Fruit fly (Drosophila melanogaster) whole organism, embryonic: Measurements from ENCODE around the gene CG3165.

Experiments used
- B-H2 ChIP-seq: fragments of 200-800 bp; sonication (Bioruptor generic); optimal IDR thresholded peaks from 2 replicates; lab custom pipeline; 2018; ENCODE audit warnings: missing biosample characterization, mild to moderate bottlenecking, missing genetic modification characterization
- Blimp-1 ChIP-seq: fragments of 200-800 bp; sonication (Bioruptor generic); optimal IDR thresholded peaks from 3 replicates; lab custom pipeline; 2018; ENCODE audit warnings: missing biosample characterization, missing genetic modification characterization, mild to moderate bottlenecking, moderate library complexity, missing genetic modification reagents
- CG11093 ChIP-seq: fragments of 200-800 bp; sonication (Bioruptor generic); IDR thresholded peaks from 3 replicates; pipeline ENCODE4 v1.3.6; 2022; ENCODE audit warnings: missing biosample characterization, missing genetic modification characterization
- CG11695 ChIP-seq: fragments of 200-800 bp; sonication (Bioruptor generic); IDR thresholded peaks from 3 replicates; pipeline ENCODE4 v1.3.6; 2022; ENCODE audit warnings: missing biosample characterization, missing genetic modification characterization
- CG1233 ChIP-seq: fragments of 200-800 bp; sonication (Bioruptor generic); optimal IDR thresholded peaks from 4 replicates; lab custom pipeline; 2018; ENCODE audit warnings: missing biosample characterization, mild to moderate bottlenecking, missing genetic modification characterization
- CG12391 ChIP-seq: fragments of 200-800 bp; sonication (Bioruptor generic); optimal IDR thresholded peaks from 3 replicates; lab custom pipeline; 2018; ENCODE audit warnings: missing biosample characterization, mild to moderate bottlenecking, missing genetic modification characterization, moderate library complexity
- CG13287 ChIP-seq: fragments of 200-800 bp; sonication (Bioruptor generic); IDR thresholded peaks from 2 replicates; pipeline ENCODE4 v1.3.6; 2022; ENCODE audit warnings: missing biosample characterization, missing genetic modification characterization; ENCODE audit not compliant: partially characterized antibody
- CG13624 ChIP-seq: fragments of 200-800 bp; sonication (Bioruptor generic); optimal IDR thresholded peaks from 2 replicates; lab custom pipeline; 2016; ENCODE audit warnings: missing biosample characterization, missing genetic modification characterization
- CG14667 ChIP-seq: fragments of 200-800 bp; sonication (Bioruptor generic); IDR thresholded peaks from 2 replicates; pipeline ENCODE4 v1.3.6; 2022; ENCODE audit warnings: missing biosample characterization, missing genetic modification characterization
- CG15073 ChIP-seq: fragments of 200-800 bp; sonication (Bioruptor generic); optimal IDR thresholded peaks from 2 replicates; lab custom pipeline; 2016; ENCODE audit warnings: missing biosample characterization, missing genetic modification characterization
- CG15479 ChIP-seq: fragments of 200-800 bp; sonication (Bioruptor generic); optimal IDR thresholded peaks from 3 replicates; lab custom pipeline; 2019; ENCODE audit warnings: missing biosample characterization, mild to moderate bottlenecking, missing genetic modification characterization, moderate library complexity
- CG1603 ChIP-seq: fragments of 200-800 bp; sonication (Bioruptor generic); optimal IDR thresholded peaks from 2 replicates; lab custom pipeline; 2019; ENCODE audit warnings: missing biosample characterization, mild to moderate bottlenecking, missing genetic modification characterization, moderate library complexity
- CG1832 ChIP-seq: fragments of 200-800 bp; sonication (Bioruptor generic); optimal IDR thresholded peaks from 2 replicates; lab custom pipeline; 2017; ENCODE audit warnings: missing biosample characterization, mild to moderate bottlenecking, missing genetic modification characterization, inconsistent platforms
- CG2202 ChIP-seq: fragments of 200-800 bp; sonication (Bioruptor generic); optimal IDR thresholded peaks from 2 replicates; lab custom pipeline; 2018; ENCODE audit warnings: missing biosample characterization, mild to moderate bottlenecking, missing genetic modification characterization
- CG32532 ChIP-seq: fragments of 200-800 bp; sonication (Bioruptor generic); IDR thresholded peaks from 2 replicates; pipeline ENCODE4 v1.3.6; 2022; ENCODE audit warnings: missing biosample characterization, missing genetic modification characterization
- CG3995 ChIP-seq: fragments of 200-800 bp; sonication (Bioruptor generic); optimal IDR thresholded peaks from 3 replicates; lab custom pipeline; 2016; ENCODE audit warnings: missing biosample characterization, missing genetic modification characterization
- CG7372 ChIP-seq: fragments of 200-800 bp; sonication (Bioruptor generic); IDR thresholded peaks from 2 replicates; pipeline ENCODE4 v1.3.6; 2022; ENCODE audit warnings: missing biosample characterization, missing genetic modification characterization
- CG7745 ChIP-seq: fragments of 200-800 bp; sonication (Bioruptor generic); optimal IDR thresholded peaks from 2 replicates; lab custom pipeline; 2018; ENCODE audit warnings: missing biosample characterization, mild to moderate bottlenecking, missing genetic modification characterization, moderate library complexity
- CG8089 ChIP-seq: fragments of 200-800 bp; sonication (Bioruptor generic); optimal IDR thresholded peaks from 3 replicates; lab custom pipeline; 2016; ENCODE audit warnings: missing biosample characterization, missing genetic modification characterization
- CG8388 ChIP-seq: fragments of 200-800 bp; sonication (Bioruptor generic); optimal IDR thresholded peaks from 2 replicates; lab custom pipeline; 2019; ENCODE audit warnings: missing biosample characterization, mild to moderate bottlenecking, missing genetic modification characterization, moderate library complexity
- CG8478 ChIP-seq: fragments of >200 bp; optimal IDR thresholded peaks from 2 replicates; lab custom pipeline; 2018
- CTCF ChIP-seq: fragments of 200-800 bp; sonication (Bioruptor generic); optimal IDR thresholded peaks from 2 replicates; lab custom pipeline; 2017; ENCODE audit warnings: missing biosample characterization, mild to moderate bottlenecking, missing genetic modification characterization, moderate library complexity
- CrebB ChIP-seq: fragments of 200-800 bp; sonication (Bioruptor generic); optimal IDR thresholded peaks from 3 replicates; lab custom pipeline; 2018; ENCODE audit warnings: missing biosample characterization, mild to moderate bottlenecking, missing genetic modification characterization
- Doc2 ChIP-seq: fragments of 200-800 bp; sonication (Bioruptor generic); IDR thresholded peaks from 2 replicates; pipeline ENCODE4 v1.3.6; 2022; ENCODE audit warnings: missing biosample characterization, missing genetic modification characterization
- Eip74EF ChIP-seq, 2 experiments: fragments of 200-800 bp in 1 of 2; fragments of >200 bp in 1 of 2; sonication (Bioruptor generic) in 1 of 2; optimal IDR thresholded peaks; 2 replicates each; lab custom pipeline; 2017 to 2019; ENCODE audit warnings: missing biosample characterization in 2 of 2, missing genetic modification characterization in 2 of 2, mild to moderate bottlenecking in 1 of 2, moderate library complexity in 1 of 2
- Elba2 ChIP-seq: fragments of 200-800 bp; sonication (Bioruptor generic); optimal IDR thresholded peaks from 3 replicates; lab custom pipeline; 2016; ENCODE audit warnings: missing biosample characterization, missing genetic modification characterization
- Ets97D ChIP-seq: fragments of 200-800 bp; sonication (Bioruptor generic); optimal IDR thresholded peaks from 3 replicates; lab custom pipeline; 2016; ENCODE audit warnings: missing biosample characterization, missing genetic modification characterization
- HHEX ChIP-seq: fragments of 200-800 bp; sonication (Bioruptor generic); optimal IDR thresholded peaks from 3 replicates; lab custom pipeline; 2017; ENCODE audit warnings: missing biosample characterization, mild to moderate bottlenecking, missing genetic modification characterization, missing genetic modification reagents
- HLH54F ChIP-seq: fragments of 200-800 bp; sonication (Bioruptor generic); optimal IDR thresholded peaks from 3 replicates; lab custom pipeline; 2016; ENCODE audit warnings: missing biosample characterization, missing genetic modification characterization
- Hmr ChIP-seq: fragments of 200-800 bp; sonication (Bioruptor generic); optimal IDR thresholded peaks from 3 replicates; lab custom pipeline; 2017; ENCODE audit warnings: mild to moderate bottlenecking, missing biosample characterization, missing genetic modification reagents, missing genetic modification characterization
- Jarid2 ChIP-seq: fragments of 200-800 bp; sonication (Bioruptor generic); optimal IDR thresholded peaks from 3 replicates; lab custom pipeline; 2017; ENCODE audit warnings: mild to moderate bottlenecking, missing biosample characterization, missing genetic modification reagents, missing genetic modification characterization
- Med ChIP-seq: fragments of 200-800 bp; sonication (Bioruptor generic); peaks from one replicate; lab custom pipeline; 2016; ENCODE audit warnings: missing biosample characterization, missing genetic modification characterization, mild to moderate bottlenecking, inconsistent platforms, moderate library complexity
- Sin3A ChIP-seq: fragments of >200 bp; optimal IDR thresholded peaks from 2 replicates; lab custom pipeline; 2018
- Ssrp ChIP-seq: fragments of 200-800 bp; sonication (Bioruptor generic); optimal IDR thresholded peaks from 2 replicates; lab custom pipeline; 2018; ENCODE audit warnings: missing biosample characterization, mild to moderate bottlenecking, missing genetic modification characterization, moderate library complexity
- Trl ChIP-seq, 3 experiments: fragments of >200 bp in 2 of 3; fragments of 200-800 bp in 1 of 3; sonication (Bioruptor generic) in 1 of 3; optimal IDR thresholded peaks; 2 replicates in 1 of 3; 3 replicates in 2 of 3; lab custom pipeline; 2016 to 2017; ENCODE audit warnings: missing biosample characterization in 1 of 3, missing genetic modification characterization in 1 of 3
- YL-1 ChIP-seq: fragments of 200-800 bp; sonication (Bioruptor generic); optimal IDR thresholded peaks from 3 replicates; lab custom pipeline; 2017; ENCODE audit warnings: missing biosample characterization, mild to moderate bottlenecking, missing genetic modification characterization
- abd-A ChIP-seq: fragments of 200-800 bp; sonication (Bioruptor generic); optimal IDR thresholded peaks from 3 replicates; lab custom pipeline; 2019; ENCODE audit warnings: missing biosample characterization, mild to moderate bottlenecking, missing genetic modification characterization, moderate library complexity
- bab2 ChIP-seq: fragments of 200-800 bp; sonication (Bioruptor generic); optimal IDR thresholded peaks from 2 replicates; lab custom pipeline; 2016; ENCODE audit warnings: missing biosample characterization, missing genetic modification characterization
- chif ChIP-seq, 2 experiments: fragments of 200-800 bp; sonication (Bioruptor generic); optimal IDR thresholded peaks; 3 replicates each; lab custom pipeline; 2016; ENCODE audit warnings: missing biosample characterization in 2 of 2, missing genetic modification characterization in 2 of 2
- fd64A ChIP-seq: fragments of 200-800 bp; sonication (Bioruptor generic); optimal IDR thresholded peaks from 3 replicates; lab custom pipeline; 2018; ENCODE audit warnings: missing biosample characterization, mild to moderate bottlenecking, missing genetic modification characterization
- grau ChIP-seq: fragments of 200-800 bp; optimal IDR thresholded peaks from 3 replicates; lab custom pipeline; 2019; ENCODE audit warnings: missing biosample characterization, mild to moderate bottlenecking, missing genetic modification characterization, moderate library complexity
- hth ChIP-seq: fragments of >200 bp; optimal IDR thresholded peaks from 2 replicates; lab custom pipeline; 2017; ENCODE audit warnings: inconsistent platforms
- insv ChIP-seq, 2 experiments: fragments of 200-800 bp; sonication (Bioruptor generic); optimal IDR thresholded peaks; 3 replicates each; lab custom pipeline; 2016 to 2018; ENCODE audit warnings: missing biosample characterization in 2 of 2, missing genetic modification characterization in 2 of 2
- jing ChIP-seq: fragments of 200-800 bp; sonication (Bioruptor generic); optimal IDR thresholded peaks from 2 replicates; lab custom pipeline; 2018; ENCODE audit warnings: missing biosample characterization, mild to moderate bottlenecking, missing genetic modification characterization
- lmd ChIP-seq: fragments of 200-800 bp; sonication (Bioruptor generic); IDR thresholded peaks from 2 replicates; pipeline ENCODE4 v1.3.6; 2022; ENCODE audit warnings: missing biosample characterization, missing genetic modification characterization
- pho ChIP-seq: fragments of 200-800 bp; sonication (Bioruptor generic); optimal IDR thresholded peaks from 2 replicates; lab custom pipeline; 2016; ENCODE audit warnings: missing biosample characterization, missing genetic modification characterization
- pum ChIP-seq: fragments of 200-800 bp; sonication (Bioruptor generic); optimal IDR thresholded peaks from 2 replicates; lab custom pipeline; 2016; ENCODE audit warnings: missing biosample characterization, missing genetic modification characterization
- pzg ChIP-seq: fragments of 200-800 bp; sonication (Bioruptor generic); optimal IDR thresholded peaks from 3 replicates; lab custom pipeline; 2018; ENCODE audit warnings: missing biosample characterization, mild to moderate bottlenecking, missing genetic modification characterization, moderate library complexity
- rib ChIP-seq: fragments of 200-800 bp; sonication (Bioruptor generic); IDR thresholded peaks from 2 replicates; pipeline ENCODE4 v1.3.6; 2022; ENCODE audit warnings: missing biosample characterization, missing genetic modification characterization
- tna ChIP-seq: fragments of 200-800 bp; sonication (Bioruptor generic); IDR thresholded peaks from 2 replicates; pipeline ENCODE4 v1.3.6; 2022; ENCODE audit warnings: missing biosample characterization, missing genetic modification characterization; ENCODE audit not compliant: partially characterized antibody
- unpg ChIP-seq: fragments of 200-800 bp; sonication (Bioruptor generic); optimal IDR thresholded peaks from 3 replicates; lab custom pipeline; 2018; ENCODE audit warnings: missing biosample characterization, mild to moderate bottlenecking, missing genetic modification characterization, moderate library complexity
- zfh2 ChIP-seq: fragments of 200-800 bp; sonication (Bioruptor generic); optimal IDR thresholded peaks from 2 replicates; lab custom pipeline; 2016; ENCODE audit warnings: missing biosample characterization, missing genetic modification characterization

CG3165 gene

DNA sequence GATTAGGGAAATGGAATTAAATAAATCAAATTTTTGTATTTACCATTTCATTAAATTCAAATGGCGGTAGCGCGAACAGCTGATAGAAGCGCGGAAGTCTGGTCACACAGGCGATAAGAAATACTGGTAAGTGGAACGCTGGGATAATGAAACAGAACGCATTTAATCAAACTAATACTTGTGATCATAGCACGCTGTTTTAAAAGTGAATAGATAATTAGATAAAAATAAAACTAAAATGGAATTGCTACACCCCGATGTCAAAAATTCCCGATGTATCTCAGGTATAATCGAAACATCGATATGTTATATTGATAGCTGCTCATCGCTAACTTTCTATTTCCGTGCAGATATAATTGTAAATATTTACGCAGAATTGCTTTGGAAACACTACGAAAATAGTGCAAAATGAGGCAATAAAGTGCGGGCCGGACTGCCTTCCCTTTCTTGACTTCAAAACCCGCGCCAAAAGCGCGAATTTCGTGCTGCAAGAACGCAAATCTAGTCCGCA, 15.8 kb downstream of the CG3165 start, which contains the start of the genes okr and CG3558 (continued):
- TF ChIP-seq tna (peak; percentile 47; the same call in 1 of the 2 replicates), CG14667 (no peak), HLH54F (GFP tag; lab: Kevin White, UChicago) (no peak), CG7745 (tag; lab: Kevin White, UChicago) (no peak), B-H2 (no peak), Sin3A (peak; percentile 63), CG12391 (tag; lab: Kevin White, UChicago) (peak; percentile 9), YL-1 (GFP tag; lab: Kevin White, UChicago) (peak; percentile 26), Jarid2 (no peak), grau (peak; percentile 24), zfh2 (GFP tag; lab: Kevin White, UChicago) (no peak), rib (GFP tag; lab: Robert Waterston, UW) (no peak), pho (GFP tag; lab: Kevin White, UChicago) (no peak), CG11695 (no peak), CG32532 (no peak; the same call in 1 of the 2 replicates), jing (GFP tag; lab: Kevin White, UChicago) (no peak), lmd (no peak), CG8388 (GFP tag; lab: Kevin White, UChicago) (no peak), CG1233 (GFP tag; lab: Kevin White, UChicago) (no peak), Hmr (GFP tag; lab: Kevin White, UChicago) (no peak), abd-A (tag; lab: Kevin White, UChicago) (no peak), hth (lab: Kevin White, UChicago) (no peak), HHEX (GFP tag; lab: Kevin White, UChicago) (no peak), CTCF (GFP tag; lab: Kevin White, UChicago) (no peak), Elba2 (GFP tag; lab: Kevin White, UChicago) (peak; percentile 47), CG15479 (GFP tag; lab: Kevin White, UChicago) (no peak), CG11093 (no peak), pum (GFP tag; lab: Kevin White, UChicago) (no peak), CG13287 (GFP tag; lab: Robert Waterston, UW) (peak; percentile 90), fd64A (peak; percentile 29), CG13624 (GFP tag; lab: Kevin White, UChicago) (no peak), Med (peak; percentile 81), bab2 (GFP tag; lab: Kevin White, UChicago) (no peak), CG1832 (GFP tag; lab: Kevin White, UChicago) (no peak), Ets97D (GFP tag; lab: Kevin White, UChicago) (peak; percentile 48), CG8478 (no peak), CG3995 (no peak), CG7372 (GFP tag; lab: Robert Waterston, UW) (no peak), chif (GFP tag; optimal IDR thresholded peaks at IDR 0.05; lab: Kevin White, UChicago) (no peak), unpg (no peak), CG2202 (tag; lab: Kevin White, UChicago) (no peak), Blimp-1 (GFP tag; lab: Kevin White, UChicago) (peak; percentile 73), CG15073 (GFP tag; lab: Kevin White, UChicago) (no peak), Trl (optimal IDR thresholded peaks at IDR 0.05; lab: Kevin White, UChicago) (no peak), Trl (GFP tag; optimal IDR thresholded peaks at IDR 0.05; lab: Kevin White, UChicago) (no peak), Eip74EF (GFP tag; optimal IDR thresholded peaks at IDR 0.05; lab: Kevin White, UChicago) (peak in 1 of 2 experiments; percentile 52), pzg (GFP tag; lab: Kevin White, UChicago) (peak; percentile 71), Doc2 (no peak), insv (GFP tag; optimal IDR thresholded peaks at IDR 0.05; lab: Kevin White, UChicago) (no peak), Ssrp (tag; lab: Kevin White, UChicago) (no peak), CG8089 (GFP tag; lab: Kevin White, UChicago) (no peak), CG1603 (tag; lab: Kevin White, UChicago) (peak; percentile 82), CrebB (tag; lab: Kevin White, UChicago) (no peak)
